Fruit fly (Drosophila melanogaster) whole organism, embryonic: ENCODE measurements around the gene CG10137.
A peak's percentile ranks its signal among the peaks of the same experiment; 100 is the strongest.

Experiments
- Adf1 ChIP-seq: fragments of 200-800 bp; sonication (Bioruptor generic); IDR thresholded peaks from 2 replicates; pipeline ENCODE4 v1.3.6; 2022; ENCODE audit warnings: missing biosample characterization, missing genetic modification characterization
- Aef1 ChIP-seq: fragments of 200-800 bp; sonication (Bioruptor generic); IDR thresholded peaks from 3 replicates; pipeline ENCODE4 v1.3.6; 2022; ENCODE audit warnings: missing biosample characterization, missing genetic modification characterization
- Bdp1 ChIP-seq: fragments of 200-800 bp; sonication (Bioruptor generic); optimal IDR thresholded peaks from 3 replicates; lab custom pipeline; 2016; ENCODE audit warnings: missing biosample characterization, missing genetic modification characterization
- CG10274 ChIP-seq: fragments of 200-800 bp; sonication (Bioruptor generic); optimal IDR thresholded peaks from 3 replicates; lab custom pipeline; 2017; ENCODE audit warnings: missing biosample characterization, mild to moderate bottlenecking, missing genetic modification characterization
- CG11247 ChIP-seq: fragments of 200-800 bp; sonication (Bioruptor generic); IDR thresholded peaks from 2 replicates; pipeline ENCODE4 v1.3.6; 2022; ENCODE audit warnings: missing biosample characterization, missing genetic modification characterization
- CG11398 ChIP-seq: fragments of 200-800 bp; sonication (Bioruptor generic); optimal IDR thresholded peaks from 2 replicates; lab custom pipeline; 2016; ENCODE audit warnings: missing biosample characterization, missing genetic modification characterization
- CG1233 ChIP-seq: fragments of 200-800 bp; sonication (Bioruptor generic); optimal IDR thresholded peaks from 4 replicates; lab custom pipeline; 2018; ENCODE audit warnings: missing biosample characterization, mild to moderate bottlenecking, missing genetic modification characterization
- CG12659 ChIP-seq: fragments of 200-800 bp; sonication (Bioruptor generic); optimal IDR thresholded peaks from 3 replicates; lab custom pipeline; 2017; ENCODE audit warnings: mild to moderate bottlenecking, missing biosample characterization, missing genetic modification reagents, missing genetic modification characterization
- CG12744 ChIP-seq: fragments of 200-800 bp; sonication (Bioruptor generic); optimal IDR thresholded peaks from 2 replicates; lab custom pipeline; 2016; ENCODE audit warnings: missing biosample characterization, missing genetic modification characterization
- CG13123 ChIP-seq: fragments of 200-800 bp; sonication (Bioruptor generic); optimal IDR thresholded peaks from 2 replicates; lab custom pipeline; 2016; ENCODE audit warnings: missing biosample characterization, missing genetic modification characterization
- CG14965 ChIP-seq: fragments of 200-800 bp; sonication (Bioruptor generic); optimal IDR thresholded peaks from 2 replicates; lab custom pipeline; 2016; ENCODE audit warnings: missing biosample characterization, missing genetic modification characterization, borderline replicate concordance
- CG17186 ChIP-seq: fragments of 200-800 bp; sonication (Bioruptor generic); optimal IDR thresholded peaks from 3 replicates; lab custom pipeline; 2017; ENCODE audit warnings: missing biosample characterization, missing genetic modification reagents, missing genetic modification characterization
- CG17361 ChIP-seq: fragments of 200-800 bp; sonication (Bioruptor generic); IDR thresholded peaks from 3 replicates; pipeline ENCODE4 v1.3.6; 2022; ENCODE audit warnings: missing biosample characterization, missing genetic modification characterization
- CG17568 ChIP-seq: fragments of 200-800 bp; sonication (Bioruptor generic); optimal IDR thresholded peaks from 2 replicates; lab custom pipeline; 2018; ENCODE audit warnings: missing biosample characterization, mild to moderate bottlenecking, missing genetic modification characterization, moderate library complexity
- CG3281 ChIP-seq: fragments of 200-800 bp; sonication (Bioruptor generic); optimal IDR thresholded peaks from 3 replicates; lab custom pipeline; 2017; ENCODE audit warnings: missing biosample characterization, mild to moderate bottlenecking, missing genetic modification characterization
- CG33213 ChIP-seq: fragments of 200-800 bp; sonication (Bioruptor generic); optimal IDR thresholded peaks from 3 replicates; lab custom pipeline; 2016; ENCODE audit warnings: missing biosample characterization, missing genetic modification characterization
- CG34376 ChIP-seq: fragments of 200-800 bp; sonication (Bioruptor generic); optimal IDR thresholded peaks from 2 replicates; lab custom pipeline; 2018; ENCODE audit warnings: missing biosample characterization, mild to moderate bottlenecking, missing genetic modification characterization
- CG3838 ChIP-seq: fragments of 200-800 bp; sonication (Bioruptor generic); optimal IDR thresholded peaks from 3 replicates; lab custom pipeline; 2016; ENCODE audit warnings: missing biosample characterization, missing genetic modification characterization
- CG4404 ChIP-seq: fragments of 200-800 bp; sonication (Bioruptor generic); IDR thresholded peaks from 2 replicates; pipeline ENCODE4 v1.3.6; 2022; ENCODE audit warnings: missing biosample characterization, missing genetic modification characterization
- CG4820 ChIP-seq: fragments of 200-800 bp; sonication (Bioruptor generic); optimal IDR thresholded peaks from 3 replicates; lab custom pipeline; 2016; ENCODE audit warnings: missing biosample characterization, missing genetic modification characterization
- CG5180 ChIP-seq: fragments of 200-800 bp; sonication (Bioruptor generic); optimal IDR thresholded peaks from 3 replicates; lab custom pipeline; 2017; ENCODE audit warnings: missing biosample characterization, missing genetic modification characterization, mild to moderate bottlenecking, moderate library complexity, missing genetic modification reagents
- CG6272 ChIP-seq: fragments of 200-800 bp; sonication (Bioruptor generic); IDR thresholded peaks from 2 replicates; pipeline ENCODE4 v1.3.6; 2022; ENCODE audit warnings: missing biosample characterization, missing genetic modification characterization
- CG8089 ChIP-seq: fragments of 200-800 bp; sonication (Bioruptor generic); optimal IDR thresholded peaks from 3 replicates; lab custom pipeline; 2016; ENCODE audit warnings: missing biosample characterization, missing genetic modification characterization
- CG9876 ChIP-seq: fragments of 200-800 bp; sonication (Bioruptor generic); optimal IDR thresholded peaks from 2 replicates; lab custom pipeline; 2016; ENCODE audit warnings: missing biosample characterization, missing genetic modification characterization
- CG9932 ChIP-seq: fragments of 200-800 bp; sonication (Bioruptor generic); IDR thresholded peaks from 2 replicates; pipeline ENCODE4 v1.3.6; 2022; ENCODE audit warnings: missing biosample characterization, missing genetic modification characterization
- CrebB ChIP-seq: fragments of 200-800 bp; sonication (Bioruptor generic); optimal IDR thresholded peaks from 3 replicates; lab custom pipeline; 2018; ENCODE audit warnings: missing biosample characterization, mild to moderate bottlenecking, missing genetic modification characterization
- D19B ChIP-seq: fragments of 200-800 bp; sonication (Bioruptor generic); optimal IDR thresholded peaks from 2 replicates; lab custom pipeline; 2017; ENCODE audit warnings: missing biosample characterization, mild to moderate bottlenecking, missing genetic modification characterization
- Dfd ChIP-seq, 2 experiments: fragments of >200 bp; optimal IDR thresholded peaks; 2 replicates each; lab custom pipeline; 2017; ENCODE audit warnings: missing biosample characterization in 2 of 2, missing genetic modification characterization in 2 of 2
- ERR ChIP-seq: fragments of 200-800 bp; sonication (Bioruptor generic); optimal IDR thresholded peaks from 2 replicates; lab custom pipeline; 2016; ENCODE audit warnings: missing biosample characterization, missing genetic modification characterization
- H15 ChIP-seq: fragments of 200-800 bp; sonication (Bioruptor generic); IDR thresholded peaks from 3 replicates; pipeline ENCODE4 v1.3.6; 2022; ENCODE audit warnings: missing biosample characterization, missing genetic modification characterization
- HLH3B ChIP-seq: fragments of 200-800 bp; sonication (Bioruptor generic); IDR thresholded peaks from 2 replicates; pipeline ENCODE4 v1.3.6; 2022; ENCODE audit warnings: missing biosample characterization, missing genetic modification characterization
- Hand ChIP-seq: fragments of 200-800 bp; sonication (Bioruptor generic); optimal IDR thresholded peaks from 2 replicates; lab custom pipeline; 2017; ENCODE audit warnings: mild to moderate bottlenecking, missing biosample characterization, missing genetic modification reagents, missing genetic modification characterization
- Sin3A ChIP-seq: fragments of >200 bp; optimal IDR thresholded peaks from 2 replicates; lab custom pipeline; 2018
- Sry-δ ChIP-seq: fragments of 200-800 bp; sonication (Bioruptor generic); optimal IDR thresholded peaks from 2 replicates; lab custom pipeline; 2016; ENCODE audit warnings: missing biosample characterization, missing genetic modification characterization
- TFAM ChIP-seq: fragments of 200-800 bp; sonication (Bioruptor generic); optimal IDR thresholded peaks from 2 replicates; lab custom pipeline; 2017; ENCODE audit warnings: missing biosample characterization, missing genetic modification characterization, inconsistent platforms
- bowl ChIP-seq: fragments of 200-800 bp; sonication (Bioruptor generic); IDR thresholded peaks from 2 replicates; pipeline ENCODE4 v1.3.6; 2022; ENCODE audit warnings: missing biosample characterization, missing genetic modification characterization
- cas ChIP-seq: fragments of 200-800 bp; sonication (Bioruptor generic); IDR thresholded peaks from 2 replicates; pipeline ENCODE4 v1.3.6; 2022; ENCODE audit warnings: missing biosample characterization, missing genetic modification characterization
- cato ChIP-seq: fragments of 200-800 bp; sonication (Bioruptor generic); optimal IDR thresholded peaks from 2 replicates; lab custom pipeline; 2016; ENCODE audit warnings: missing biosample characterization, missing genetic modification characterization, borderline replicate concordance
- dati ChIP-seq: fragments of 200-800 bp; sonication (Bioruptor generic); IDR thresholded peaks from 2 replicates; pipeline ENCODE4 v1.3.6; 2022; ENCODE audit warnings: missing biosample characterization, missing genetic modification characterization
- dimm ChIP-seq: fragments of 200-800 bp; sonication (Bioruptor generic); IDR thresholded peaks from 2 replicates; pipeline ENCODE4 v1.3.6; 2022; ENCODE audit warnings: missing biosample characterization, missing genetic modification characterization
- dysf ChIP-seq: fragments of 200-800 bp; sonication (Bioruptor generic); IDR thresholded peaks from 3 replicates; pipeline ENCODE4 v1.3.6; 2022; ENCODE audit warnings: missing biosample characterization, missing genetic modification characterization
- gcm2 ChIP-seq: fragments of 200-800 bp; sonication (Bioruptor generic); optimal IDR thresholded peaks from 2 replicates; lab custom pipeline; 2016; ENCODE audit warnings: missing biosample characterization, missing genetic modification characterization
- gem ChIP-seq: fragments of 200-800 bp; sonication (Bioruptor generic); optimal IDR thresholded peaks from 2 replicates; lab custom pipeline; 2019; ENCODE audit warnings: missing biosample characterization, mild to moderate bottlenecking, missing genetic modification characterization, moderate library complexity
- grn ChIP-seq: fragments of 200-800 bp; sonication (Bioruptor generic); optimal IDR thresholded peaks from 3 replicates; lab custom pipeline; 2017; ENCODE audit warnings: missing biosample characterization, missing genetic modification characterization
- hbn ChIP-seq: fragments of 200-800 bp; sonication (Bioruptor generic); IDR thresholded peaks from 2 replicates; pipeline ENCODE4 v1.3.6; 2022; ENCODE audit warnings: missing biosample characterization, missing genetic modification characterization; ENCODE audit not compliant: partially characterized antibody
- insv ChIP-seq, 2 experiments: fragments of 200-800 bp; sonication (Bioruptor generic); optimal IDR thresholded peaks; 3 replicates each; lab custom pipeline; 2016 to 2018; ENCODE audit warnings: missing biosample characterization in 2 of 2, missing genetic modification characterization in 2 of 2
- jigr1 ChIP-seq: fragments of 200-800 bp; sonication (Bioruptor generic); IDR thresholded peaks from 3 replicates; pipeline ENCODE4 v1.3.6; 2022; ENCODE audit warnings: missing biosample characterization, missing genetic modification characterization
- jumu ChIP-seq: fragments of 200-800 bp; sonication (Bioruptor generic); optimal IDR thresholded peaks from 3 replicates; lab custom pipeline; 2016; ENCODE audit warnings: missing biosample characterization, missing genetic modification characterization
- onecut ChIP-seq: fragments of 200-800 bp; sonication (Bioruptor generic); IDR thresholded peaks from 2 replicates; pipeline ENCODE4 v1.3.6; 2022; ENCODE audit warnings: missing biosample characterization, missing genetic modification characterization
- psq ChIP-seq: fragments of 200-800 bp; sonication (Bioruptor generic); optimal IDR thresholded peaks from 2 replicates; lab custom pipeline; 2017; ENCODE audit warnings: missing biosample characterization, missing genetic modification characterization
- run ChIP-seq: fragments of 200-800 bp; sonication (Bioruptor generic); optimal IDR thresholded peaks from 3 replicates; lab custom pipeline; 2018; ENCODE audit warnings: missing biosample characterization, mild to moderate bottlenecking, missing genetic modification characterization
- zen ChIP-seq: fragments of 200-800 bp; sonication (Bioruptor generic); optimal IDR thresholded peaks from 3 replicates; lab custom pipeline; 2018; ENCODE audit warnings: missing biosample characterization, mild to moderate bottlenecking, missing genetic modification characterization, moderate library complexity

CG10137 gene

DNA sequence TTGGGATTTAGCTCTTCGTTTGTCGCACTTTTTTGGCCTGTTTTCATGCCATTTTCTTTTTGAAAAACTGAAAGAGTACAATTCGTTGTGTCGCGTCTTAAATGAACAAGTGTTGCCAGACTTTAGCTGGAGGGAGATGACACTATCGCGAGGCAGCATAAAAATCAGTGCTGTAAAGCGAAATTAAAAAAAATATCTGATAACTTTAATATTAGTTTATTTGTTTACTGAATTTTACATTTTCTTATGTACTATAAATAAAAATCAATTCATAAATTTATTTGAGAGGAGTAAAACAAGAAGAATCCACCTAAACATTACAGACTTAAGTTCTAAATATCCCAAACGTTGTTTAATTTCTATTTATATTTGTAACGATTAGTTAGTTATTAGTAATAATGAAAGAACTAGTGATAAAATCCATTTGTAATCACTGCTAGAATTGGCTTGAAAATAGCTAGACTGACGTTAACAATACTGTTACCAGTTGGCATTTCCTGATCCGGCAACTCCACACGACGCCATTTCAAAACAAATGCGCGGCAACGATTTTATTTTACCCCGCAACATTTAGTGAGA lies 50.8 kb downstream of the CG10137 start, which contains the start of the genes spi and msb1l (continued):
- TF ChIP-seq bowl (no peak), Sin3A (lab: Kevin White, UChicago) (peak; percentile 76), onecut (GFP tag; lab: Robert Waterston, UW) (no peak), zen (tag; lab: Kevin White, UChicago) (peak; percentile 47), HLH3B (GFP tag; lab: Robert Waterston, UW) (no peak), dimm (GFP tag; lab: Robert Waterston, UW) (no peak), CG11398 (GFP tag; lab: Kevin White, UChicago) (no peak), D19B (GFP tag; lab: Kevin White, UChicago) (peak; percentile 27), CG6272 (GFP tag; lab: Robert Waterston, UW) (peak; percentile 7; the same call in 1 of the 2 replicates), run (tag; lab: Kevin White, UChicago) (no peak), ERR (GFP tag; lab: Kevin White, UChicago) (no peak), CG3838 (GFP tag; lab: Kevin White, UChicago) (no peak), CG13123 (peak; percentile 38), CG12659 (peak; percentile 74), CG17361 (GFP tag; lab: Robert Waterston, UW) (peak; percentile 87), dysf (GFP tag; lab: Robert Waterston, UW) (no peak; the same call in 2 of the 3 replicates), CG3281 (GFP tag; lab: Kevin White, UChicago) (peak; percentile 38), CG17186 (no peak), Sry-δ (peak; percentile 76), CG9876 (GFP tag; lab: Kevin White, UChicago) (no peak), Hand (no peak), CG5180 (GFP tag; lab: Kevin White, UChicago) (no peak), CG4404 (GFP tag; lab: Robert Waterston, UW) (peak; percentile 55), Dfd (GFP tag; optimal IDR thresholded peaks at IDR 0.05; lab: Kevin White, UChicago) (no peak), CG9932 (GFP tag; lab: Robert Waterston, UW) (peak; percentile 81), CG14965 (GFP tag; lab: Kevin White, UChicago) (no peak), jigr1 (peak; percentile 52; the same call in 1 of the 3 replicates), gem (peak; percentile 73), Aef1 (peak; percentile 41; the same call in 2 of the 3 replicates), dati (GFP tag; lab: Robert Waterston, UW) (no peak), hbn (GFP tag; lab: Robert Waterston, UW) (no peak), CG17568 (no peak), insv (GFP tag; optimal IDR thresholded peaks at IDR 0.05; lab: Kevin White, UChicago) (peak in 1 of 2 experiments; percentile 29), cas (no peak), cato (GFP tag; lab: Kevin White, UChicago) (peak; percentile 21), Bdp1 (GFP tag; lab: Kevin White, UChicago) (no peak), CrebB (tag; lab: Kevin White, UChicago) (no peak), gcm2 (GFP tag; lab: Kevin White, UChicago) (no peak), grn (GFP tag; lab: Kevin White, UChicago) (no peak), jumu (GFP tag; lab: Kevin White, UChicago) (no peak), CG10274 (GFP tag; lab: Kevin White, UChicago) (no peak), CG1233 (GFP tag; lab: Kevin White, UChicago) (no peak), H15 (peak; percentile 54; the same call in 1 of the 3 replicates), CG33213 (GFP tag; lab: Kevin White, UChicago) (no peak), TFAM (no peak), CG8089 (GFP tag; lab: Kevin White, UChicago) (no peak), CG12744 (GFP tag; lab: Kevin White, UChicago) (no peak), psq (GFP tag; lab: Kevin White, UChicago) (no peak), CG4820 (GFP tag; lab: Kevin White, UChicago) (peak; percentile 46), Adf1 (GFP tag; lab: Robert Waterston, UW) (no peak), CG11247 (GFP tag; lab: Robert Waterston, UW) (no peak), CG34376 (GFP tag; lab: Kevin White, UChicago) (no peak)
